Fruit fly (Drosophila melanogaster) whole organism, prepupa: ENCODE results near the gene Gnmt.

Experiments used
- CG10631 ChIP-seq: fragments of 200-800 bp; sonication (Bioruptor generic); optimal IDR thresholded peaks from 2 replicates; lab custom pipeline; 2016; ENCODE audit warnings: missing biosample characterization, missing genetic modification characterization
- CG11762 ChIP-seq: fragments of 200-800 bp; sonication (Bioruptor generic); optimal IDR thresholded peaks from 3 replicates; lab custom pipeline; 2016; ENCODE audit warnings: missing biosample characterization, missing genetic modification characterization; ENCODE audit not compliant: insufficient read depth
- CG3032 ChIP-seq: fragments of 200-800 bp; optimal IDR thresholded peaks from 2 replicates; lab custom pipeline; 2019; ENCODE audit warnings: missing biosample characterization, mild to moderate bottlenecking, missing genetic modification characterization, moderate library complexity
- CG31627 ChIP-seq: fragments of 200-800 bp; sonication (Bioruptor generic); optimal IDR thresholded peaks from 3 replicates; lab custom pipeline; 2016; ENCODE audit warnings: missing biosample characterization, missing genetic modification characterization
- CG32006 ChIP-seq: fragments of 200-800 bp; sonication (Bioruptor generic); optimal IDR thresholded peaks from 3 replicates; lab custom pipeline; 2017; ENCODE audit warnings: missing biosample characterization, mild to moderate bottlenecking, missing genetic modification characterization
- CG4318 ChIP-seq: fragments of 200-800 bp; sonication (Bioruptor generic); optimal IDR thresholded peaks from 3 replicates; lab custom pipeline; 2017; ENCODE audit warnings: missing biosample characterization, mild to moderate bottlenecking, missing genetic modification characterization
- CG6163 ChIP-seq: fragments of 200-800 bp; sonication (Bioruptor generic); IDR thresholded peaks from 3 replicates; pipeline ENCODE4 v1.3.6; 2022; ENCODE audit warnings: missing biosample characterization, missing genetic modification characterization
- CG6276 ChIP-seq: fragments of 200-800 bp; sonication (Bioruptor generic); optimal IDR thresholded peaks from 2 replicates; lab custom pipeline; 2017; ENCODE audit warnings: missing biosample characterization, mild to moderate bottlenecking, missing genetic modification characterization
- CG6792 ChIP-seq: fragments of 200-800 bp; sonication (Bioruptor generic); optimal IDR thresholded peaks from 3 replicates; lab custom pipeline; 2016; ENCODE audit warnings: missing biosample characterization, missing genetic modification characterization
- CG6808 ChIP-seq: fragments of 200-800 bp; sonication (Bioruptor generic); optimal IDR thresholded peaks from 3 replicates; lab custom pipeline; 2017; ENCODE audit warnings: missing biosample characterization, missing genetic modification characterization, mild to moderate bottlenecking, moderate library complexity, missing genetic modification reagents
- CG6854 ChIP-seq: fragments of 200-800 bp; sonication (Bioruptor generic); optimal IDR thresholded peaks from 2 replicates; lab custom pipeline; 2017; ENCODE audit warnings: missing biosample characterization, mild to moderate bottlenecking, missing genetic modification characterization
- CG7368 ChIP-seq: fragments of 200-800 bp; sonication (Bioruptor generic); optimal IDR thresholded peaks from 3 replicates; lab custom pipeline; 2016; ENCODE audit warnings: missing biosample characterization, missing genetic modification characterization
- Eip78C ChIP-seq: fragments of 200-800 bp; sonication (Bioruptor generic); peaks from one replicate; lab custom pipeline; 2016; ENCODE audit warnings: missing biosample characterization, missing genetic modification characterization
- Eip93F ChIP-seq: fragments of 200-800 bp; sonication (Bioruptor generic); optimal IDR thresholded peaks from 2 replicates; lab custom pipeline; 2016; ENCODE audit warnings: missing biosample characterization, mild to moderate bottlenecking, missing genetic modification characterization
- Ets21C ChIP-seq: fragments of 200-800 bp; sonication (Bioruptor generic); optimal IDR thresholded peaks from 3 replicates; lab custom pipeline; 2016; ENCODE audit warnings: missing biosample characterization, missing genetic modification characterization
- Gug ChIP-seq: fragments of 200-800 bp; sonication (Bioruptor generic); IDR thresholded peaks from 2 replicates; pipeline ENCODE4 v1.3.6; 2022; ENCODE audit warnings: missing biosample characterization, missing genetic modification characterization
- Hr38 ChIP-seq: sonication (Bioruptor generic); optimal IDR thresholded peaks from 2 replicates; lab custom pipeline; 2016; ENCODE audit warnings: missing biosample characterization, missing genetic modification characterization
- Hr39 ChIP-seq: fragments of 200-800 bp; sonication (Bioruptor generic); optimal IDR thresholded peaks from 2 replicates; lab custom pipeline; 2016; ENCODE audit warnings: missing biosample characterization, missing genetic modification characterization
- Hr4 ChIP-seq: fragments of 200-800 bp; sonication (Bioruptor generic); optimal IDR thresholded peaks from 3 replicates; lab custom pipeline; 2016; ENCODE audit warnings: missing biosample characterization, missing genetic modification characterization
- Met ChIP-seq: fragments of 200-800 bp; sonication (Bioruptor generic); optimal IDR thresholded peaks from 3 replicates; lab custom pipeline; 2016; ENCODE audit warnings: missing biosample characterization, missing genetic modification characterization
- OdsH ChIP-seq: fragments of 200-800 bp; sonication (Bioruptor generic); optimal IDR thresholded peaks from 3 replicates; lab custom pipeline; 2016; ENCODE audit warnings: missing biosample characterization, missing genetic modification characterization
- Sox102F ChIP-seq: fragments of 200-800 bp; sonication (Bioruptor generic); optimal IDR thresholded peaks from 2 replicates; lab custom pipeline; 2016; ENCODE audit warnings: missing biosample characterization, mild to moderate bottlenecking, missing genetic modification characterization
- Sox15 ChIP-seq: fragments of 200-800 bp; sonication (Bioruptor generic); optimal IDR thresholded peaks from 3 replicates; lab custom pipeline; 2016; ENCODE audit warnings: missing biosample characterization, missing genetic modification characterization
- dac ChIP-seq: fragments of 200-800 bp; sonication (Bioruptor generic); optimal IDR thresholded peaks from 2 replicates; lab custom pipeline; 2017; ENCODE audit warnings: missing biosample characterization, mild to moderate bottlenecking, missing genetic modification characterization
- dsx ChIP-seq: fragments of 200-800 bp; optimal IDR thresholded peaks from 3 replicates; lab custom pipeline; 2019; ENCODE audit warnings: missing biosample characterization, mild to moderate bottlenecking, missing genetic modification characterization, moderate library complexity; ENCODE audit not compliant: poor library complexity, severe bottlenecking
- fd59A ChIP-seq: fragments of 200-800 bp; sonication (Bioruptor generic); optimal IDR thresholded peaks from 2 replicates; lab custom pipeline; 2017; ENCODE audit warnings: missing biosample characterization, mild to moderate bottlenecking, missing genetic modification characterization, missing genetic modification reagents
- fd85E ChIP-seq: fragments of 200-800 bp; sonication (Bioruptor generic); optimal IDR thresholded peaks from 3 replicates; lab custom pipeline; 2016; ENCODE audit warnings: missing biosample characterization, missing genetic modification characterization
- net ChIP-seq: fragments of 200-800 bp; sonication (Bioruptor generic); optimal IDR thresholded peaks from 3 replicates; lab custom pipeline; 2016; ENCODE audit warnings: missing biosample characterization, missing genetic modification characterization
- ss ChIP-seq, 2 experiments: fragments of 200-800 bp; sonication (Bioruptor generic); optimal IDR thresholded peaks; 2 replicates in 1 of 2; 3 replicates in 1 of 2; lab custom pipeline; 2017 to 2018; ENCODE audit warnings: mild to moderate bottlenecking in 2 of 2, missing biosample characterization in 2 of 2, missing genetic modification characterization in 2 of 2, moderate library complexity in 1 of 2
- svp ChIP-seq: fragments of 200-800 bp; sonication (Bioruptor generic); peaks from one replicate; lab custom pipeline; 2016; ENCODE audit warnings: missing biosample characterization, missing genetic modification characterization
- vri ChIP-seq: fragments of 200-800 bp; sonication (Bioruptor generic); optimal IDR thresholded peaks from 3 replicates; lab custom pipeline; 2016; ENCODE audit warnings: missing biosample characterization, mild to moderate bottlenecking, missing genetic modification characterization

Gnmt gene

DNA sequence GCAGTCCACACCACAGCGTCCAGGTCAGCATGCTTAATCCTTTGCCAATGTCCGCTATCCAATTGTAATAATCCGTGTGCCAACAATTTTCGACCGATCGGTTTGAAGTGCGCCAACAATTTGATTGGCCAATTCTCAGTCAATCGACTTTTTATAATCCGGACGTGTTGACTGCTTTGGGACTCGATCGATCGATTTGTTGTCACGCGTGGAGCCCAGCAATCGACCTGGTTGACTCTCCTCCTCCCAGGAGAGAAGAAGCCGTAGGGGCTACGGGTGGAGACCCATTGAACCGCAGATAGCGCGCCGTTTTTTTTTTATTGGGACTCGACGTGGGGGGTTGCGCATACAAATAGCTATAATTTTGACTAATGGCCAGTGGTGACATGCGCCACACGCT lies 6.9 kb downstream of the Gnmt start, which contains the start of gene Cyp313a4:
Gene Cyp313a4, minus strand, starts transcription at position 101 of the 400 bp plus-strand sequence.
- TF ChIP-seq Met (GFP tag; lab: Kevin White, UChicago) (no peak), fd59A (GFP tag; lab: Kevin White, UChicago) (no peak), Hr4 (GFP tag; lab: Kevin White, UChicago) (no peak), svp (peak; percentile 79)
- TF ChIP-seq, all 60 proteins: peak for 1

DNA sequence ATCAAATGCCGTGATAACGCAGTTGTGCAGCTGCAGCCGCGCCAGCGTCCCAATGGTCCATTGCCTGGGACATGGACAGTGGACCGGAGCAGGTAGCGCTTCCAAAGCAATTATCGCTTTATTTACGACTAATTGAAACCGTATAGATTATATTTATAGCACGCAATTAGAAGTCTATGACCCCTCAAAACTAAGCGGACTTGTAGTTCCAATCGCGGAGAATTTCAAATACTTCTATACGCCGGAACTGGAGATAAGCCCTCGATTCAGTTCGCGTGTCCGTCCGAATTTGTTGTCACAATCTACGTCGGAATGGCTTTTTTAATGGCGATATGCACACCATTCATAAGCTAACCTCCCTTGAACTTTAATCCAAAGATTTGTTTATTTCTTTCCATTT lies 10.9 kb downstream of the Gnmt start:
- no peak for TF ChIP-seq CG3032 (tag; lab: Kevin White, UChicago)
- no peak for TF ChIP-seq CG7368
- no peak for TF ChIP-seq CG6792
- TF ChIP-seq CG6163 = no peak
- no peak for TF ChIP-seq fd59A (GFP tag; lab: Kevin White, UChicago)
- no peak for TF ChIP-seq Sox15 (GFP tag; lab: Kevin White, UChicago)
- no peak for TF ChIP-seq CG4318
- no peak for TF ChIP-seq Sox102F (GFP tag; lab: Kevin White, UChicago)
- TF ChIP-seq Ets21C = no peak
- no peak for TF ChIP-seq net
- TF ChIP-seq CG6808 (GFP tag; lab: Kevin White, UChicago) = no peak
- no peak for TF ChIP-seq ss (GFP tag; optimal IDR thresholded peaks at IDR 0.05; lab: Kevin White, UChicago)
- no peak for TF ChIP-seq CG31627 (GFP tag; lab: Kevin White, UChicago)
- no peak for TF ChIP-seq Eip93F (GFP tag; lab: Kevin White, UChicago)
- TF ChIP-seq CG6276 (GFP tag; lab: Kevin White, UChicago) = no peak
- TF ChIP-seq Gug = no peak
- TF ChIP-seq vri = no peak

DNA sequence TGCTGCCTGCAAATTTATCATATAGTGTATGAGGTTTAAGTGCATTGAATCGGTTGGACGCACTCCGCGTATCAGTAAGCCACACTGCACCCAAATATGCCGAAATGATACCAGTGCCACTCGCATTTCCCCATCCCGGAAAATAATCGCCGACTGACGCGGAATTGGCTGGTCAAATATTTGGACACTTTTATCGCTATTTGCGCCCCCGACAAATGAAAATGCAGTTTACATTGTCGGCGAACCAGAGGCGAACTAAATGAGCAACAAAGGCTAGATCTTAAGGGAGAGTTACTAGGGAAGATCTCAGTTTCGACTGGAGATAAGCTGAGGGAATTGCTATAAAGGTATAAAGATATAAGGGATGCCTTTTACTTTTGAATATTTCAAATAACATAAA lies 13.7 kb downstream of the Gnmt start:
- TF ChIP-seq Eip78C (GFP tag; lab: Kevin White, UChicago) = peak; percentile 20
- no peak for TF ChIP-seq Hr38 (GFP tag; lab: Kevin White, UChicago)

DNA sequence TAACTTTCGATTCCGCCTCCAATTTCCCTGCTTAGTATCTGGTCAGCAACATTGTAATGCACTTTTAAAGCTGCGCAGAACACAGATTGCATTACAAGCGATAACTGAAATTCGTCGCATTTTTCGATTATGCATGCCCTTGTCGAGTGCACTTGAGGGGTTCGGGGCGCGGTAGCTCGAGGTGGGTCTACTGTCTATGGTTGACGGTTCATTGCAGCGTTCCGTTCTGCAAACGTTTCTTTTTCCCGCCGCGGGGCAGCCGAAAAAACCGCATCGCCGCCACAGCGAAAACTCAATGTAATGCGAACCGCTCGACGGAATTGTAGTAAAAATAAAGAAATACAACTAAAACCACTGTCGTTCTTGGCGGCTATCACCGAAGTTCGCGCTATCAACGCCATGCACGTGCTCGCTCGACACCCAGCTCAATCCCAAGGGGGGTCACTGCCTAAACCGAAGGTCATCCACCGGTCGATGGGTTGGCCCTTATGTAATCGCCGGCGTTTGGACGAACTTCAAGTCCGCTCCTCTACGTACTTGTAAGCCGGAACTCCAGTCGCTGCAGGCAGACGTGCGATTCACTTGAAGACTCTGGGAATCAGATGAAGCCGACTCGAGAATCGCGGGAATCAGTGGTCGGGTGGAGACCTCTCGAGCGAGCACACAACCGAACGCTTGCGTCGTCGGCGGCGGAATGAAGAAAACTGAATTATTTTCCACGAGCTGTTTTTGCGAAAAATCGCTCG lies 14.4 kb downstream of the Gnmt start, which contains the start of gene kar:
Gene kar, minus strand, starts transcription at position 696 of the 746 bp plus-strand sequence.
- no peak for TF ChIP-seq CG10631 (GFP tag; lab: Kevin White, UChicago)
- no peak for TF ChIP-seq CG32006 (GFP tag; lab: Kevin White, UChicago)
- TF ChIP-seq Met (GFP tag; lab: Kevin White, UChicago) = no peak
- peak; percentile 94 for TF ChIP-seq svp
- no peak for TF ChIP-seq CG3032 (tag; lab: Kevin White, UChicago)
- no peak for TF ChIP-seq Gug
- peak; percentile 77 for TF ChIP-seq dsx

DNA sequence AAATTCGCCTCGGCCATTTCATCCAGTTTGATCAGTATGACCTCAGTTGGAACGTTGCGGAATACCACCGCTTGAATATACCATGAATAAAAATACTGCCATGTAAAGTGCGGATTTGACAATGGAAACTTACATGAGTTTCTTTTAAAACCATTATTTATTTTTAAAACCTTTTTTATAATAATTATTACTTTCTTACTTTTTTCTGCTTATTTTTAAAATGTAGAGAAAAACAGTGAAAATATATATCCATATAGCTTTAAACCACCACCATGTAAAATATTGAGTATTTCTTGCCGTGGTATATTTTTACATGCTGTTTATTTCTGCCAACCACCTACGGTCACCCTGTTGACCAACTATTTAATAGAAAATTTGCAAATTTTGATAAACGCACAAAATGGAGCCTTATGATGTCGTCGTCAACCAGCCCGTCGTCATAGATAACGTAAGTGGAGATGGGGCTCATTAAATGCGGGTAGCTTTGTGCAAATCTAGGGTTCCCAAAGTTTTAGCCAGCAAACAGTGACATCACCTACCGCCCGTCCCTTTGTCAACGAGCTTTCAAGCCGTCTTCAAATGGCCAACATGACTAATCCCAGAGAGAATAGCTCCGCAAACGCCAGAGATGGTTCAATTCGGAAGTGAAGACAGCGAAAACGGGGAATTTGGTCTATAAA lies 17.2 kb downstream of the Gnmt start, which contains the start of gene Arp1:
Gene Arp1, plus strand, starts transcription at position 322 of the 680 bp plus-strand sequence.
- TF ChIP-seq dac (no peak), Eip78C (GFP tag; lab: Kevin White, UChicago) (peak; percentile 38), OdsH (GFP tag; lab: Kevin White, UChicago) (no peak)

DNA sequence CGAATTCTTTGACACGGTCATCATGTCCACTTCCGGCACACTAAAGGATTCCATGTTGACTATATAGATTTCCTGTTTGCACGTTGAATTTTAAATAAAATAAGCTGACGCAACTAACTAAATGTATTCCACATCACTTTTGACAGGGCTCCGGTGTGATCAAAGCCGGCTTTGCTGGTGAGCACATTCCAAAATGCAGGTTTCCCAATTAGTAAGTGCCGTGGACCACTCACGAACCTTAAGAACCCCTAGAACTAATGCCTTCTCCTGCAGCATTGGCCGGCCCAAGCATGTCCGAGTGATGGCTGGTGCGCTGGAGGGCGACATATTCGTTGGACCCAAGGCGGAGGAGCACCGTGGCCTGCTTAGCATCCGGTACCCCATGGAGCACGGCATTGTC lies 18.1 kb downstream of the Gnmt start, which contains the start of gene CG31347:
Gene CG31347, minus strand, starts transcription at position 101 of the 400 bp plus-strand sequence.
- TF ChIP-seq Hr39 (no peak), CG6854 (no peak), fd85E (no peak), CG4318 (no peak), CG11762 (GFP tag; lab: Kevin White, UChicago) (no peak)
